Fruit fly (Drosophila melanogaster) whole organism, embryonic: ENCODE results near the gene CG14431.

Source experiments
- Atf6 ChIP-seq: fragments of 200-800 bp; sonication (Bioruptor generic); IDR thresholded peaks from 2 replicates; pipeline ENCODE4 v1.3.6; 2022; ENCODE audit warnings: missing biosample characterization, missing genetic modification characterization
- Awh ChIP-seq: fragments of 200-800 bp; sonication (Bioruptor generic); IDR thresholded peaks from 2 replicates; pipeline ENCODE4, ENCODE4 v1.3.6; 2022; ENCODE audit warnings: missing biosample characterization, missing genetic modification characterization
- CG10366 ChIP-seq: fragments of 200-800 bp; sonication (Bioruptor generic); IDR thresholded peaks from 2 replicates; pipeline ENCODE4 v1.3.6; 2022; ENCODE audit warnings: missing biosample characterization, missing genetic modification characterization
- CG11456 ChIP-seq: fragments of 200-800 bp; sonication (Bioruptor generic); IDR thresholded peaks from 3 replicates; pipeline ENCODE4 v1.3.6; 2022; ENCODE audit warnings: missing biosample characterization, missing genetic modification characterization
- CG11696 ChIP-seq: fragments of 200-800 bp; sonication (Bioruptor generic); IDR thresholded peaks from 2 replicates; pipeline ENCODE4 v1.3.6; 2022; ENCODE audit warnings: missing biosample characterization, missing genetic modification characterization
- CG13424 ChIP-seq: fragments of 200-800 bp; sonication (Bioruptor generic); optimal IDR thresholded peaks from 2 replicates; lab custom pipeline; 2019; ENCODE audit warnings: missing biosample characterization, mild to moderate bottlenecking, missing genetic modification characterization, moderate library complexity
- CG15073 ChIP-seq: fragments of 200-800 bp; sonication (Bioruptor generic); optimal IDR thresholded peaks from 2 replicates; lab custom pipeline; 2016; ENCODE audit warnings: missing biosample characterization, missing genetic modification characterization
- CG17328 ChIP-seq: fragments of 200-800 bp; sonication (Bioruptor generic); IDR thresholded peaks from 2 replicates; pipeline ENCODE4 v1.3.6; 2022; ENCODE audit warnings: missing biosample characterization, missing genetic modification characterization
- CG18011 ChIP-seq: fragments of 200-800 bp; sonication (Bioruptor generic); optimal IDR thresholded peaks from 2 replicates; lab custom pipeline; 2017; ENCODE audit warnings: missing biosample characterization, missing genetic modification characterization, mild to moderate bottlenecking, moderate library complexity, missing genotype
- CG2129 ChIP-seq: fragments of 200-800 bp; sonication (Bioruptor generic); IDR thresholded peaks from 2 replicates; pipeline ENCODE4 v1.3.6; 2022; ENCODE audit warnings: missing biosample characterization, missing genetic modification characterization; ENCODE audit not compliant: partially characterized antibody
- CG2712 ChIP-seq: fragments of 200-800 bp; optimal IDR thresholded peaks from 3 replicates; lab custom pipeline; 2019; ENCODE audit warnings: missing biosample characterization, mild to moderate bottlenecking, missing genetic modification characterization, moderate library complexity
- CG30020 ChIP-seq: fragments of 200-800 bp; optimal IDR thresholded peaks from 2 replicates; lab custom pipeline; 2019; ENCODE audit warnings: missing biosample characterization, mild to moderate bottlenecking, missing genetic modification characterization, moderate library complexity
- CG3995 ChIP-seq: fragments of 200-800 bp; sonication (Bioruptor generic); optimal IDR thresholded peaks from 3 replicates; lab custom pipeline; 2016; ENCODE audit warnings: missing biosample characterization, missing genetic modification characterization
- CG4707 ChIP-seq: fragments of 200-800 bp; sonication (Bioruptor generic); optimal IDR thresholded peaks from 2 replicates; lab custom pipeline; 2018; ENCODE audit warnings: missing biosample characterization, mild to moderate bottlenecking, missing genetic modification characterization, moderate library complexity
- CG4820 ChIP-seq: fragments of 200-800 bp; sonication (Bioruptor generic); optimal IDR thresholded peaks from 3 replicates; lab custom pipeline; 2016; ENCODE audit warnings: missing biosample characterization, missing genetic modification characterization
- CG6654 ChIP-seq: fragments of 200-800 bp; sonication (Bioruptor generic); optimal IDR thresholded peaks from 2 replicates; lab custom pipeline; 2017; ENCODE audit warnings: missing biosample characterization, mild to moderate bottlenecking, missing genetic modification characterization
- CG6813 ChIP-seq: fragments of 200-800 bp; sonication (Bioruptor generic); optimal IDR thresholded peaks from 2 replicates; lab custom pipeline; 2017; ENCODE audit warnings: missing biosample characterization, missing genetic modification characterization, mild to moderate bottlenecking, moderate library complexity, missing genetic modification reagents
- CG7357 ChIP-seq: fragments of 200-800 bp; sonication (Bioruptor generic); IDR thresholded peaks from 3 replicates; pipeline ENCODE4 v1.3.6; 2022; ENCODE audit warnings: missing biosample characterization, missing genetic modification characterization
- CG7928 ChIP-seq: fragments of 200-800 bp; sonication (Bioruptor generic); optimal IDR thresholded peaks from 2 replicates; lab custom pipeline; 2017; ENCODE audit warnings: missing biosample characterization, mild to moderate bottlenecking, missing genetic modification characterization
- CG8281 ChIP-seq: fragments of 200-800 bp; sonication (Bioruptor generic); optimal IDR thresholded peaks from 2 replicates; lab custom pipeline; 2018; ENCODE audit warnings: missing biosample characterization, mild to moderate bottlenecking, missing genetic modification characterization, moderate library complexity
- CG8290 ChIP-seq, 3 experiments: fragments of 200-800 bp; sonication (Bioruptor generic); optimal IDR thresholded peaks; 2 replicates each; lab custom pipeline; 2016 to 2019; ENCODE audit warnings: missing biosample characterization in 3 of 3, missing genetic modification characterization in 3 of 3, mild to moderate bottlenecking in 2 of 3, moderate library complexity in 1 of 3
- CG9727 ChIP-seq: fragments of 200-800 bp; sonication (Bioruptor generic); optimal IDR thresholded peaks from 3 replicates; lab custom pipeline; 2017; ENCODE audit warnings: missing biosample characterization, mild to moderate bottlenecking, missing genetic modification characterization
- Doc2 ChIP-seq: fragments of 200-800 bp; sonication (Bioruptor generic); IDR thresholded peaks from 2 replicates; pipeline ENCODE4 v1.3.6; 2022; ENCODE audit warnings: missing biosample characterization, missing genetic modification characterization
- ERR ChIP-seq: fragments of 200-800 bp; sonication (Bioruptor generic); optimal IDR thresholded peaks from 2 replicates; lab custom pipeline; 2016; ENCODE audit warnings: missing biosample characterization, missing genetic modification characterization
- NK7.1 ChIP-seq: fragments of 200-800 bp; sonication (Bioruptor generic); optimal IDR thresholded peaks from 3 replicates; lab custom pipeline; 2016; ENCODE audit warnings: missing biosample characterization, missing genetic modification characterization
- Pdp1 ChIP-seq, 2 experiments: fragments of 200-800 bp; sonication (Bioruptor generic); optimal IDR thresholded peaks; 3 replicates each; lab custom pipeline; 2016; ENCODE audit warnings: missing biosample characterization in 2 of 2, missing genetic modification characterization in 2 of 2, mild to moderate bottlenecking in 1 of 2, moderate library complexity in 1 of 2
- Ptx1 ChIP-seq: fragments of 200-800 bp; sonication (Bioruptor generic); IDR thresholded peaks from 2 replicates; pipeline ENCODE4 v1.3.6; 2022; ENCODE audit warnings: missing biosample characterization, missing genetic modification characterization
- Side ChIP-seq: fragments of 200-800 bp; sonication (Bioruptor generic); optimal IDR thresholded peaks from 2 replicates; lab custom pipeline; 2016; ENCODE audit warnings: missing biosample characterization, missing genetic modification characterization
- Six4 ChIP-seq: fragments of 200-800 bp; sonication (Bioruptor generic); optimal IDR thresholded peaks from 2 replicates; lab custom pipeline; 2016; ENCODE audit warnings: missing biosample characterization, missing genetic modification characterization
- bigmax ChIP-seq: fragments of 200-800 bp; sonication (Bioruptor generic); optimal IDR thresholded peaks from 2 replicates; lab custom pipeline; 2018; ENCODE audit warnings: missing biosample characterization, mild to moderate bottlenecking, missing genetic modification characterization
- cad ChIP-seq: fragments of >200 bp; optimal IDR thresholded peaks from 2 replicates; lab custom pipeline; 2017; ENCODE audit warnings: missing biosample characterization, missing genetic modification characterization
- cg ChIP-seq: fragments of 200-800 bp; sonication (Bioruptor generic); optimal IDR thresholded peaks from 3 replicates; lab custom pipeline; 2019; ENCODE audit warnings: missing biosample characterization, mild to moderate bottlenecking, missing genetic modification characterization, moderate library complexity
- chif ChIP-seq, 2 experiments: fragments of 200-800 bp; sonication (Bioruptor generic); optimal IDR thresholded peaks; 3 replicates each; lab custom pipeline; 2016; ENCODE audit warnings: missing biosample characterization in 2 of 2, missing genetic modification characterization in 2 of 2
- da ChIP-seq: fragments of 200-800 bp; sonication (Bioruptor generic); optimal IDR thresholded peaks from 2 replicates; lab custom pipeline; 2016; ENCODE audit warnings: missing biosample characterization, missing genetic modification characterization
- ems ChIP-seq: fragments of 200-800 bp; sonication (Bioruptor generic); optimal IDR thresholded peaks from 3 replicates; lab custom pipeline; 2016; ENCODE audit warnings: missing biosample characterization, missing genetic modification characterization
- esg ChIP-seq: fragments of 200-800 bp; sonication (Bioruptor generic); conservative IDR thresholded peaks from 2 replicates; pipeline ENCODE4 v1.3.6; 2022; ENCODE audit warnings: missing biosample characterization, missing genetic modification characterization
- hbn ChIP-seq: fragments of 200-800 bp; sonication (Bioruptor generic); IDR thresholded peaks from 2 replicates; pipeline ENCODE4 v1.3.6; 2022; ENCODE audit warnings: missing biosample characterization, missing genetic modification characterization; ENCODE audit not compliant: partially characterized antibody
- jigr1 ChIP-seq: fragments of 200-800 bp; sonication (Bioruptor generic); IDR thresholded peaks from 3 replicates; pipeline ENCODE4 v1.3.6; 2022; ENCODE audit warnings: missing biosample characterization, missing genetic modification characterization
- lbe ChIP-seq: fragments of 200-800 bp; sonication (Bioruptor generic); optimal IDR thresholded peaks from 2 replicates; lab custom pipeline; 2016; ENCODE audit warnings: missing biosample characterization, mild to moderate bottlenecking, missing genetic modification characterization
- mld ChIP-seq: fragments of 200-800 bp; sonication (Bioruptor generic); IDR thresholded peaks from 3 replicates; pipeline ENCODE4 v1.3.6; 2022; ENCODE audit warnings: missing biosample characterization, missing genetic modification characterization; ENCODE audit not compliant: partially characterized antibody
- pros ChIP-seq: fragments of 200-800 bp; sonication (Bioruptor generic); optimal IDR thresholded peaks from 3 replicates; lab custom pipeline; 2019; ENCODE audit warnings: missing biosample characterization, mild to moderate bottlenecking, missing genetic modification characterization, moderate library complexity
- repo ChIP-seq: fragments of 200-800 bp; sonication (Bioruptor generic); optimal IDR thresholded peaks from 2 replicates; lab custom pipeline; 2016; ENCODE audit warnings: missing biosample characterization, missing genetic modification characterization
- row ChIP-seq: fragments of 200-800 bp; sonication (Bioruptor generic); IDR thresholded peaks from 3 replicates; pipeline ENCODE4 v1.3.6; 2022; ENCODE audit warnings: missing biosample characterization, missing genetic modification characterization
- shn ChIP-seq: fragments of 200-800 bp; sonication (Bioruptor generic); optimal IDR thresholded peaks from 3 replicates; lab custom pipeline; 2016; ENCODE audit warnings: missing biosample characterization, missing genetic modification characterization
- tin ChIP-seq: fragments of 200-800 bp; sonication (Bioruptor generic); optimal IDR thresholded peaks from 3 replicates; lab custom pipeline; 2016; ENCODE audit warnings: missing biosample characterization, missing genetic modification characterization
- tx ChIP-seq: fragments of 200-800 bp; sonication (Bioruptor generic); optimal IDR thresholded peaks from 2 replicates; lab custom pipeline; 2016; ENCODE audit warnings: missing biosample characterization, missing genetic modification characterization

CG14431 gene

DNA sequence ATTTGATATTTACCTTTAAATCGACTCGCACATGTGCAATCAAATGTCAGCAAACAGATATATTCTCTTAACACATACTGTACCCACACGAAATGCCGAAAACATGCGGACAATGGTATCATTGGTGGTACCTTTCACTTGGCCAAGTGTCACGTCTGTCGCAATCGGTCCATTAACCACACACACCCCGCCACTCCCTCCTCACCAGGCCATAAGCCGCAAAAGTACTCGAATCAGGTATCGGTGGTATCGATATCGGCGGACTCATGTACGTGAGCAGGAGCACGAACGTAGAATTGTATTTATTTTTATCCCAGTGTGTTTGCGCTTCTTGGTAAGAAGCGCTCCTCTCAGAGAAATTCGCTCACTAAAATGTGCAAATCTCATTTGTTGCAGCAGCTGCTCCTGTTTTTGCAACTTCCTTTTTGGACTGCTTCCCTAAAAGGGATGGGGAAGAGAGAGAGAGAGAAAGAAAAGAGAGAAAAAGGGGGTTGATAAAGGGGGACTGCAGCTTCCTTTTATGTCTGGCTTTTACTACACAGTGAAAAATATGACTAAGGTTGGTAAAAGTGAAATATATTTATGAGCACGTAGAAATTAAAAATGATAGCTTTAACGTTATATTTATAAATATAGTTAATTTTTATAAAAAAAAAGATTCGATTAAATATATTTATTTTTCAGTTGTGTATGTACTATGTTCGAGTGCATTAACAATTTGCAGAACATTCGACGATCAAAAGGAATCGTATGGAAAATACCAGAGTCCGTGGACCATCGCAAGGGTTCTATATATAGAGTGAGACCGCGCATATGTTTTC is 75.6 kb downstream of the CG14431 start (continued):
- no peak for TF ChIP-seq CG6813 (GFP tag; lab: Kevin White, UChicago)

DNA sequence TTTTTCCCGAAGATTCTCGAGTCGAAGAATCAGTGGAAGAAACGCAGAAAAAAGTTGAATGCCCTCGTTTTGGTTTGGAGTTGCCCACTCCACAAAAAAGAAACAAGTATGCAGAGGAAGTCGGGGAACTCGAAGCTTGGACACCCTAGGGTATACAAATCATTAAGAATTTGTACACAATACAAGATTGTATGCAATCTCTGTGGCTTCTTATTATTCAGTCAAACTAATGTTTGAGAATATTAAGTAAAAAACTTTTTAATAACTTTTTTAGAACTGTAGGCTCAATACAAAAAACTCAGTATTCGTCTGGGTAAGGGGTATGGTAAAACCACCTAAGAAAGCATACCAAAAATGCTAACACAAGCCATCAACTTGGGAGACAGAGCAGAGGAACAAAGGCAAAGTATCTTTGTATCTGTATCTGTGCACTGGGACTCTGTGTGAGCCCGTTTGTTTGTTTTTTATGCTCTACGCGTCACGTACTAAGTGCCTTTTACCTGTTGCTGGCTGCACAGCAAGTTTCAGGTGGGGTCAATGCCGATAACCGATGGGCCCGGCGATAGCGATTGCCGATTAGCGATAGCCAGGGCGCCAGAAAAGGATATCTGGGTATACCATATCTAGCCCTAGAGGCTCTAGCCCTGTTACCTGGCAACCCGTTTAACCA is 77.2 kb downstream of the CG14431 start:
- TF ChIP-seq CG11696 (GFP tag; lab: Robert Waterston, UW) = no peak
- TF ChIP-seq CG7928 = no peak
- no peak for TF ChIP-seq CG11456 (GFP tag; lab: Robert Waterston, UW)
- TF ChIP-seq da (GFP tag; lab: Kevin White, UChicago) = peak; percentile 33
- no peak for TF ChIP-seq CG8281 (tag; lab: Kevin White, UChicago)
- peak; percentile 63 for TF ChIP-seq shn (GFP tag; lab: Kevin White, UChicago)
- peak; percentile 81 to 90 for TF ChIP-seq chif (GFP tag; optimal IDR thresholded peaks at IDR 0.05; lab: Kevin White, UChicago)
- peak; percentile 75 for TF ChIP-seq tin
- peak; percentile 54 for TF ChIP-seq CG8290 (GFP tag; optimal IDR thresholded peaks at IDR 0.05; lab: Kevin White, UChicago)
- TF ChIP-seq CG8290 (tag; optimal IDR thresholded peaks at IDR 0.05; lab: Kevin White, UChicago) = peak in 1 of 2 experiments; percentile 33
- TF ChIP-seq CG4820 (GFP tag; lab: Kevin White, UChicago) = peak; percentile 80
- peak; percentile 60 for TF ChIP-seq ems
- peak; percentile 47 for TF ChIP-seq NK7.1 (GFP tag; lab: Kevin White, UChicago)
- peak; percentile 54; the same call in 1 of the 3 replicates for TF ChIP-seq CG7357 (GFP tag; lab: Robert Waterston, UW)
- peak; percentile 69 for TF ChIP-seq ERR (GFP tag; lab: Kevin White, UChicago)
- TF ChIP-seq CG10366 (GFP tag; lab: Robert Waterston, UW) = peak; percentile 77
- TF ChIP-seq cad = no peak
- TF ChIP-seq Awh (GFP tag; lab: Robert Waterston, UW) = peak; percentile 80
- TF ChIP-seq row = peak; percentile 90
- no peak for TF ChIP-seq CG18011 (GFP tag; lab: Kevin White, UChicago)
- TF ChIP-seq lbe (GFP tag; lab: Kevin White, UChicago) = peak; percentile 92
- no peak for TF ChIP-seq CG2129 (GFP tag; lab: Robert Waterston, UW)
- TF ChIP-seq repo = peak; percentile 48
- TF ChIP-seq Pdp1 (GFP tag; optimal IDR thresholded peaks at IDR 0.05; lab: Kevin White, UChicago) = peak; percentile 71 to 80
- peak; percentile 50 for TF ChIP-seq cg (GFP tag; lab: Kevin White, UChicago)
- peak; percentile 63 for TF ChIP-seq tx (GFP tag; lab: Kevin White, UChicago)
- peak; percentile 41 for TF ChIP-seq CG4707 (GFP tag; lab: Kevin White, UChicago)
- TF ChIP-seq CG6654 (GFP tag; lab: Kevin White, UChicago) = peak; percentile 55
- no peak for TF ChIP-seq bigmax
- TF ChIP-seq CG3995 (GFP tag; lab: Kevin White, UChicago) = no peak
- peak; percentile 20 for TF ChIP-seq pros (GFP tag; lab: Kevin White, UChicago)
- TF ChIP-seq CG17328 (GFP tag; lab: Robert Waterston, UW) = peak; percentile 82
- peak; percentile 56 for TF ChIP-seq esg (GFP tag; lab: Robert Waterston, UW)
- no peak for TF ChIP-seq jigr1 (GFP tag; lab: Robert Waterston, UW)
- no peak for TF ChIP-seq Doc2 (GFP tag; lab: Robert Waterston, UW)
- TF ChIP-seq CG13424 (tag; lab: Kevin White, UChicago) = peak; percentile 79
- TF ChIP-seq CG15073 (GFP tag; lab: Kevin White, UChicago) = peak; percentile 42
- peak; percentile 94 for TF ChIP-seq CG2712 (tag; lab: Kevin White, UChicago)
- TF ChIP-seq Atf6 (GFP tag; lab: Robert Waterston, UW) = peak; percentile 36; the same call in 1 of the 2 replicates
- TF ChIP-seq Side = peak; percentile 83
- TF ChIP-seq mld = no peak; the same call in 2 of the 3 replicates
- TF ChIP-seq Ptx1 (GFP tag; lab: Robert Waterston, UW) = peak; percentile 73
- TF ChIP-seq hbn (GFP tag; lab: Robert Waterston, UW) = no peak
- TF ChIP-seq CG9727 (GFP tag; lab: Kevin White, UChicago) = peak; percentile 83
- peak; percentile 58 for TF ChIP-seq Six4 (GFP tag; lab: Kevin White, UChicago)
- peak; percentile 46 for TF ChIP-seq CG30020
